Worm (Caenorhabditis elegans): ENCODE data around the gene R10D12.13.

DNA sequence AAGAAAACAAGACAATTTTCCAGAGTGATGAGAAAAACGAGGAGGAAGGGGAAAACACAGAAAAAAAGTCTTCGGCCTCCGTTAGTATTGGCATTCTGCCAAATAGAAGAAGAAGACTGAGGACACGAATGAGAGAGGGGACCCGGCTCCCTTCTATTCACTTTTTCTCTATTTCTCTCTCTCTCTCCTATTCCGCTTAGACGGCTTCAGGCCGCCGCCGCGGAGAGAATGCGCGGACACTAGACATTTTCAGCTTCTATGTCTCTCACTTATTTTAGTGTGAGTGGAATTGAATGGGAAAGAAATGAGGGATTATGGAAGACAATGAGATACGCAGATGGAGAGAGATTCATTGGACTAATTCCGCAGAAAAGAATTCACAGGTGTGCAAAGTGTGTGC, 44.6 kb downstream of the R10D12.13 start:
- no peak for TF ChIP-seq tab-1 (GFP tag; IDR thresholded peaks at IDR 0.05)
- TF ChIP-seq ztf-29 (GFP tag; IDR thresholded peaks at IDR 0.05), result no peak
- no peak for TF ChIP-seq ref-1 (GFP tag; conservative IDR thresholded peaks at IDR 0.05)

Data from whole organism, midembryonic.